Worm (Caenorhabditis elegans) whole organism, L1 larva: ENCODE data around the gene T10F2.5.
A peak's percentile ranks its signal among the peaks of the same experiment; 100 is the strongest.

Experiments
- blmp-1 ChIP-seq: fragments of 150-350 bp; optimal IDR thresholded peaks from 2 replicates; lab custom pipeline; 2014; ENCODE audit warnings: missing biosample characterization, missing genetic modification characterization
- ceh-8 ChIP-seq: fragments of 200-800 bp; sonication (Bioruptor generic); optimal IDR thresholded peaks from 2 replicates; lab custom pipeline; 2018; ENCODE audit warnings: mild to moderate bottlenecking, missing genetic modification characterization, moderate library complexity, missing compliant biosample characterization
- ceh-82 ChIP-seq, 3 experiments: fragments of 150-350 bp in 1 of 3; sonication (generic microtip) in 2 of 3; optimal IDR thresholded peaks; 2 replicates each; lab custom pipeline; 2014 to 2017; ENCODE audit warnings: missing biosample characterization in 3 of 3, missing genetic modification characterization in 3 of 3
- ceh-88 ChIP-seq: fragments of 200-800 bp; sonication (Bioruptor generic); IDR thresholded peaks from 2 replicates; pipeline ENCODE4 v1.3.6; 2022; ENCODE audit warnings: missing genetic modification characterization, missing compliant biosample characterization
- ces-1 ChIP-seq: fragments of 150-350 bp; optimal IDR thresholded peaks from 2 replicates; lab custom pipeline; 2014; ENCODE audit warnings: missing biosample characterization, missing genetic modification reagents, missing genetic modification characterization
- dpl-1 ChIP-seq, 3 experiments: fragments of 150-350 bp in 2 of 3; sonication (generic microtip) in 1 of 3; optimal IDR thresholded peaks; 2 replicates each; lab custom pipeline; 2014 to 2017; ENCODE audit warnings: missing biosample characterization in 3 of 3, missing genetic modification characterization in 3 of 3, missing genetic modification reagents in 3 of 3
- dsc-1 ChIP-seq: sonication (generic microtip); optimal IDR thresholded peaks from 2 replicates; lab custom pipeline; 2016; ENCODE audit warnings: mild to moderate bottlenecking, missing genetic modification characterization, missing compliant biosample characterization
- egl-13 ChIP-seq: sonication (generic microtip); optimal IDR thresholded peaks from 2 replicates; lab custom pipeline; 2016; ENCODE audit warnings: missing genotype, missing genetic modification reagents, missing genetic modification characterization, missing compliant biosample characterization
- elt-3 ChIP-seq, 6 experiments: fragments of 150-350 bp in 1 of 6; sonication (generic microtip); optimal IDR thresholded peaks; 2 replicates each; lab custom pipeline; 2017 to 2018; ENCODE audit warnings: missing biosample characterization in 6 of 6, missing genetic modification characterization in 6 of 6, inconsistent platforms in 1 of 6
- fkh-4 ChIP-seq: sonication (generic microtip); optimal IDR thresholded peaks from 2 replicates; lab custom pipeline; 2016; ENCODE audit warnings: missing compliant biosample characterization, missing genetic modification characterization, borderline replicate concordance
- fkh-8 ChIP-seq: sonication (generic microtip); optimal IDR thresholded peaks from 2 replicates; lab custom pipeline; 2016; ENCODE audit warnings: mild to moderate bottlenecking, missing genetic modification characterization, missing compliant biosample characterization
- hpl-2 ChIP-seq: fragments of 150-350 bp; optimal IDR thresholded peaks from 2 replicates; lab custom pipeline; 2014; ENCODE audit warnings: missing biosample characterization, missing genetic modification reagents, missing genetic modification characterization
- lin-14 ChIP-seq: fragments of 200-800 bp; sonication (Bioruptor generic); optimal IDR thresholded peaks from 2 replicates; lab custom pipeline; 2018; ENCODE audit warnings: mild to moderate bottlenecking, missing genetic modification characterization, moderate library complexity, missing compliant biosample characterization
- lin-35 ChIP-seq, 2 experiments: fragments of 150-350 bp; optimal IDR thresholded peaks; 2 replicates each; lab custom pipeline; 2014; ENCODE audit warnings: missing biosample characterization in 2 of 2, missing genetic modification characterization in 2 of 2, missing genetic modification reagents in 2 of 2
- lin-39 ChIP-seq: fragments of 150-350 bp; optimal IDR thresholded peaks from 2 replicates; lab custom pipeline; 2014; ENCODE audit warnings: missing biosample characterization, missing genetic modification reagents, missing genetic modification characterization
- mdl-1 ChIP-seq, 2 experiments: fragments of 150-350 bp; optimal IDR thresholded peaks; 2 replicates each; lab custom pipeline; 2014 to 2017; ENCODE audit warnings: missing biosample characterization in 2 of 2, missing genetic modification characterization in 2 of 2, inconsistent platforms in 1 of 2
- nhr-11 ChIP-seq: fragments of 150-350 bp; optimal IDR thresholded peaks from 2 replicates; lab custom pipeline; 2014; ENCODE audit warnings: missing biosample characterization, missing genetic modification characterization
- nhr-12 ChIP-seq: sonication (generic microtip); optimal IDR thresholded peaks from 2 replicates; lab custom pipeline; 2017; ENCODE audit warnings: missing biosample characterization, missing genetic modification characterization
- nhr-20 ChIP-seq: sonication (generic microtip); optimal IDR thresholded peaks from 2 replicates; lab custom pipeline; 2016; ENCODE audit warnings: mild to moderate bottlenecking, missing genetic modification characterization, missing compliant biosample characterization
- nhr-47 ChIP-seq: sonication (generic microtip); optimal IDR thresholded peaks from 2 replicates; lab custom pipeline; 2016; ENCODE audit warnings: mild to moderate bottlenecking, missing genetic modification characterization, moderate library complexity, missing compliant biosample characterization
- nhr-71 ChIP-seq: sonication (generic microtip); optimal IDR thresholded peaks from 2 replicates; lab custom pipeline; 2016; ENCODE audit warnings: mild to moderate bottlenecking, missing genetic modification characterization, moderate library complexity, missing compliant biosample characterization
- nhr-77 ChIP-seq: fragments of 150-350 bp; optimal IDR thresholded peaks from 2 replicates; lab custom pipeline; 2014; ENCODE audit warnings: missing biosample characterization, missing genetic modification characterization
- nhr-85 ChIP-seq: sonication (generic microtip); peaks from one replicate; lab custom pipeline; 2016; ENCODE audit warnings: missing genetic modification characterization, inconsistent platforms, missing compliant biosample characterization
- skn-1 ChIP-seq: fragments of 150-350 bp; optimal IDR thresholded peaks from 2 replicates; lab custom pipeline; 2014; ENCODE audit warnings: missing biosample characterization, missing genetic modification characterization
- snpc-4 ChIP-seq: fragments of 150-350 bp; optimal IDR thresholded peaks from 2 replicates; lab custom pipeline; 2014; ENCODE audit warnings: missing biosample characterization, missing genetic modification characterization
- snu-23 ChIP-seq: sonication (generic microtip); optimal IDR thresholded peaks from 2 replicates; lab custom pipeline; 2016; ENCODE audit warnings: missing genetic modification characterization, missing compliant biosample characterization
- sox-4 ChIP-seq: sonication (generic microtip); optimal IDR thresholded peaks from 2 replicates; lab custom pipeline; 2016; ENCODE audit warnings: missing genetic modification characterization, missing compliant biosample characterization
- sup-37 ChIP-seq: fragments of 200-800 bp; sonication (Bioruptor generic); optimal IDR thresholded peaks from 2 replicates; lab custom pipeline; 2018; ENCODE audit warnings: mild to moderate bottlenecking, missing genetic modification characterization, missing compliant biosample characterization
- tbx-2 ChIP-seq: sonication (generic microtip); optimal IDR thresholded peaks from 2 replicates; lab custom pipeline; 2016; ENCODE audit warnings: missing genetic modification characterization, missing compliant biosample characterization
- unc-86 ChIP-seq: sonication (generic microtip); optimal IDR thresholded peaks from 2 replicates; lab custom pipeline; 2016; ENCODE audit warnings: missing genetic modification characterization, missing compliant biosample characterization
- ztf-11 ChIP-seq, 2 experiments: sonication (generic microtip); optimal IDR thresholded peaks; 2 replicates each; lab custom pipeline; 2016 to 2017; ENCODE audit warnings: missing genetic modification characterization in 2 of 2, missing biosample characterization in 1 of 2, missing compliant biosample characterization in 1 of 2

The T10F2.5 gene

DNA sequence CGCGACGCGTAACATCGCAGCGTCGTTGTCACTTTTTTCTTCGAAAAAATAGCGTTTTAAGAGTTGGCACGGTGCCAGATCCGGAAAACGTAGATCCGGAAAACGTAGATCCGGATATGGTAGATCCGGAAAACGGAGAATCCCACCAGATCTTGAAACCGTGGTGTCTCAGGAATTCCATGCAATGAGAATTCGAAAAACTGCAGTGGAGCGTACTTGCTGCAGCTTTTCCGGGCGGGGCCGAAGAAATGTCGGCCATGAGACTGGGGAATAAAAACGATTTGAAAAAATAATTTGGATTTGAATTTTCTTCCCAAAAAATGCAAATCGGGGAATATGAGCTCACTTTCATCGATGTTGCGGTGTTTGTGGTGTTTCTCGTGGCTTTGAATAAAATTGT, 13.1 kb upstream of the T10F2.5 start, which contains the start of gene K10D2.5 (continued):
- TF ChIP-seq sox-4 (tag; lab: Kevin White, UChicago) (peak; percentile 91), mdl-1 (tag; optimal IDR thresholded peaks at IDR 0.05; lab: Kevin White, UChicago) (peak in 1 of 2 experiments; percentile 78), lin-39 (tag; lab: Kevin White, UChicago) (peak; percentile 71), nhr-12 (no peak), fkh-8 (peak; percentile 97), nhr-71 (tag; lab: Kevin White, UChicago) (peak; percentile 97), ces-1 (no peak), nhr-20 (peak; percentile 94), egl-13 (tag; lab: Kevin White, UChicago) (peak; percentile 90), hpl-2 (peak; percentile 83)

- no peak for TF ChIP-seq hpl-2
Measured at ce11 chrIII:5171945-5172344, 12.5 kb upstream of the T10F2.5 start, which contains the start of gene prp-19. Gene prp-19, minus strand, starts transcription at chrIII:5172045.

DNA sequence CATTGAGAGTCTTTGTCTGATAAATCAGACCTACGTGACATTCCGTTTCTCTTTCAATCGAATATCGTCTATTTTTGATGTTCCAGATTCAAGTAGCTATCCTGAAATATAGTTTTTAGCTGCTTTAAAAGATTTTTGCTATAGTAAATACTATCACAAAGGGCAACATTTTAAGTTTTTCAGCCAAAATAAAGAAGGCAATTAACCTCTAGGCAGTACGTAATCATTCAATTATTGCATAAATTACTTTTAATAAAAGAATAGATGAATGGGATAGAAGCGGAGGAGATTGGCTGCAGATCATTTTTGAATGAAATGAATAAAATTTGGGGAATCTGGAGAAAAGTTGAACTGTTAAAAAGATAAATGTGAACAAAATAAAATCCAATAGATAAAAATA, 10.3 kb upstream of the T10F2.5 start, which contains the start of gene ulp-1:
ulp-1 (minus strand) TSS at position 101 of the 400 bp plus-strand sequence.
- no peak for TF ChIP-seq lin-39 (tag; lab: Kevin White, UChicago)
- TF ChIP-seq ceh-82 (tag; optimal IDR thresholded peaks at IDR 0.05; lab: Kevin White, UChicago) = no peak
- no peak for TF ChIP-seq lin-35 (GFP tag; optimal IDR thresholded peaks at IDR 0.05; lab: Kevin White, UChicago)
- TF ChIP-seq hpl-2 = no peak
- TF ChIP-seq nhr-12 = no peak
- no peak for TF ChIP-seq sup-37 (GFP tag; lab: Kevin White, UChicago)
- no peak for TF ChIP-seq nhr-11
- no peak for TF ChIP-seq nhr-47 (tag; lab: Kevin White, UChicago)
- TF ChIP-seq snu-23 (GFP tag; lab: Kevin White, UChicago) = no peak
- no peak for TF ChIP-seq dsc-1 (tag; lab: Kevin White, UChicago)
- TF ChIP-seq skn-1 (tag; lab: Kevin White, UChicago) = no peak
- TF ChIP-seq ceh-8 = no peak
- no peak for TF ChIP-seq blmp-1 (tag; lab: Kevin White, UChicago)
- no peak for TF ChIP-seq unc-86 (tag; lab: Kevin White, UChicago)
- TF ChIP-seq nhr-77 (tag; lab: Kevin White, UChicago) = no peak

DNA sequence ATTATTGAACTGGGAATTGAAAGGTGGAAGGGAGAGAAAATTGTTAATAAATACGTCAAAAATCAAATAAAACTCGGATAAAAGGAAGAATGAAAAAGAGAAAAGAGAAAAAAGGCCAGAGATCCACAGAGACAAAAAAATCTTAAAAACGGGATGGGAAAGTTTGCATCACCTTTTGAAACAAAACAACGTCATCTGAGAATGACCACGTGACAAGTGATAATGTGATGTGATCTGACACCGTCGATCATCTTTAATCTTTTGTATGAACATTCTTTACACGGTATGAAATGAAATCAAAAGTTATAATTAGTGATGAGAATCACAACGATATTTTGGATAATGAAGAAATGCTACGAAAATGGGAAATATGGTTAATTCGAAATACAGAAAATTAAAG, 6.3 kb upstream of the T10F2.5 start:
- TF ChIP-seq nhr-77 (tag; lab: Kevin White, UChicago) = no peak
- TF ChIP-seq nhr-20 = peak; percentile 44
- no peak for TF ChIP-seq fkh-4 (tag; lab: Kevin White, UChicago)
- peak; percentile 66 for TF ChIP-seq nhr-85 (tag; lab: Kevin White, UChicago)
- TF ChIP-seq blmp-1 (tag; lab: Kevin White, UChicago) = peak; percentile 81
- TF ChIP-seq tbx-2 (tag; lab: Kevin White, UChicago) = peak; percentile 24
- no peak for TF ChIP-seq ceh-88 (GFP tag; lab: Robert Waterston, UW)
- no peak for TF ChIP-seq ztf-11 (tag; optimal IDR thresholded peaks at IDR 0.05; lab: Kevin White, UChicago)
- peak in 1 of 6 experiments; percentile 50 for TF ChIP-seq elt-3 (tag; optimal IDR thresholded peaks at IDR 0.05; lab: Kevin White, UChicago)
- TF ChIP-seq nhr-71 (tag; lab: Kevin White, UChicago) = peak; percentile 15
- TF ChIP-seq snpc-4 (tag; lab: Kevin White, UChicago) = no peak
- peak in 1 of 3 experiments; percentile 15 for TF ChIP-seq dpl-1 (GFP tag; optimal IDR thresholded peaks at IDR 0.05; lab: Kevin White, UChicago)
- TF ChIP-seq snu-23 (GFP tag; lab: Kevin White, UChicago) = peak; percentile 42

ce11 chrIII:5165211-5165610, 5.8 kb upstream of the T10F2.5 start, which contains the start of gene T10F2.2:
Gene T10F2.2, minus strand, starts transcription at chrIII:5165311.
- TF ChIP-seq lin-14 = no peak
